Worm (Caenorhabditis elegans) whole organism, L4/young adult: ENCODE results near the gene C15F1.2.
A peak's percentile ranks its signal among the peaks of the same experiment; 100 is the strongest.
"Not testable (repeated sequence)": the region's sequence is repeated elsewhere in the genome, so short reads cannot be mapped to it uniquely, and the experiment has no call there.

Source experiments
- W03F9.2 ChIP-seq: fragments of 150-350 bp; optimal IDR thresholded peaks from 2 replicates; lab custom pipeline; 2014; ENCODE audit warnings: missing biosample characterization, missing genetic modification characterization
- dao-5 ChIP-seq: sonication (generic microtip); optimal IDR thresholded peaks from 2 replicates; lab custom pipeline; 2016; ENCODE audit warnings: missing genotype, missing genetic modification characterization, moderate library complexity, missing compliant biosample characterization
- him-1 ChIP-seq: sonication (generic microtip); optimal IDR thresholded peaks from 2 replicates; lab custom pipeline; 2016; ENCODE audit warnings: missing genotype, missing genetic modification reagents, missing genetic modification characterization, missing compliant biosample characterization

Gene C15F1.2

ce11 chrII:6958136-6958535, 21.6 kb upstream of the C15F1.2 start:
- no peak for TF ChIP-seq W03F9.2 (tag; lab: Kevin White, UChicago)
- no peak for TF ChIP-seq him-1 (tag; lab: Kevin White, UChicago)
- TF ChIP-seq dao-5, result no peak

DNA sequence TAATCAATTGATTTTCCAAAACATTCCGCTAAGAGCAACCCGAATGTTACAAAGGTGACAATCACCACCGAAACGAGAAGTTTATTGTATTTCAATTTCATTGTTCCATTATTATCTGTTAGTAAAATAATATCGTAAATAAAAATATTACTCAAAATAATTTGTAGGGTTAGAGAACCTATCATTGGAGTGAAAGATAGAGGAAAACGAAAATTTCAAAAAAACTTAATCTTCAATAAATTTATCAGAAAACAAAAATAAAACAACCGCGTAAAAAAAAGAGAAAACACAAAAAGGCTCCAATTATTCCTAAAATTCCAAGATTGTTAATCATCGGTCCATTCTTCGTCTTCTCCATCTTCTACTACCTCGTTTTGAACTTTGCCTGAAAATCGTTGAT, 14.2 kb upstream of the C15F1.2 start, which contains the start of gene tra-2:
Gene tra-2, minus strand, starts transcription at position 101 of the 400 bp plus-strand sequence.
- TF ChIP-seq him-1 (tag; lab: Kevin White, UChicago) (no peak), dao-5 (no peak), W03F9.2 (tag; lab: Kevin White, UChicago) (no peak)

ce11 chrII:6967618-6968017, 12.1 kb upstream of the C15F1.2 start, which contains the start of gene eif-2Bgamma:
eif-2Bgamma (minus strand) TSS chrII:6967648.
- no peak for TF ChIP-seq him-1 (tag; lab: Kevin White, UChicago)
- TF ChIP-seq dao-5, result no peak
- TF ChIP-seq W03F9.2 (tag; lab: Kevin White, UChicago), result no peak

ce11 chrII:6968191-6968675, 11.5 kb upstream of the C15F1.2 start:
- TF ChIP-seq W03F9.2 (tag; lab: Kevin White, UChicago), result no peak
- no peak for TF ChIP-seq him-1 (tag; lab: Kevin White, UChicago)
- TF ChIP-seq dao-5, result no peak

- no peak for TF ChIP-seq dao-5
- no peak for TF ChIP-seq W03F9.2 (tag; lab: Kevin White, UChicago)
- TF ChIP-seq him-1 (tag; lab: Kevin White, UChicago), result no peak
Measured at ce11 chrII:6970515-6970914, 9.2 kb upstream of the C15F1.2 start, which contains the start of gene C15F1.5. C15F1.5 (minus strand) TSS chrII:6970615.

ce11 chrII:6972185-6972737, 7.5 kb upstream of the C15F1.2 start, which contains the start of gene art-1:
art-1 (minus strand) TSS chrII:6972235.
- TF ChIP-seq dao-5 (no peak), W03F9.2 (tag; lab: Kevin White, UChicago) (no peak), him-1 (tag; lab: Kevin White, UChicago) (no peak)

- no peak for TF ChIP-seq him-1 (tag; lab: Kevin White, UChicago)
- no peak for TF ChIP-seq dao-5
- TF ChIP-seq W03F9.2 (tag; lab: Kevin White, UChicago), result no peak
Measured at ce11 chrII:6973501-6973900, 6.3 kb upstream of the C15F1.2 start, which contains the start of gene sod-1. sod-1 (minus strand) TSS chrII:6973887.

ce11 chrII:6974011-6974410, 5.7 kb upstream of the C15F1.2 start:
- peak; percentile 24 for TF ChIP-seq W03F9.2 (tag; lab: Kevin White, UChicago)
- TF ChIP-seq him-1 (tag; lab: Kevin White, UChicago), result no peak

DNA sequence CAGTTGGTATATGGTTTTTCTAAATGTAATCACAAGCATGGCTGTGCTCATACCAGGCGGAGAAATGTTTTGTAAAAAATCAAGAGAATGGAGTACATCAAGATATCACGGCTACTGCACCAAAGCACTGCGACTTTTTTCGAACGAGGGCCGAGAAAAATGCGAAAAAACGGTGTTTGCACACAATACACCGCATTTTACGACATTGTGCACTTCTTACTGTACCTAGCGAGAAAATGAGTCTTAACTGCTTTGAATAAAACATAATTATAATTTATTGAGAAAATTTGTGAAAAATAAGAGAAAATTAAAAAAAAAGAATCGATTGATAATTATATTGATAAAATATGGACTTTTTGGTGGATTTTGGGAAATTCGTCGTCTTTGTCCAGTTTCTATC, 4.0 kb upstream of the C15F1.2 start:
- no peak for TF ChIP-seq dao-5
- no peak for TF ChIP-seq him-1 (tag; lab: Kevin White, UChicago)
- no peak for TF ChIP-seq W03F9.2 (tag; lab: Kevin White, UChicago)

ce11 chrII:6977732-6978131, 2.0 kb upstream of the C15F1.2 start, which contains the start of gene C15F1.8:
C15F1.8 (minus strand) TSS chrII:6977832.
- not testable (repeated sequence) for TF ChIP-seq him-1 (tag; lab: Kevin White, UChicago); W03F9.2 (tag; lab: Kevin White, UChicago); dao-5

- TF ChIP-seq him-1 (tag; lab: Kevin White, UChicago) (no peak), W03F9.2 (tag; lab: Kevin White, UChicago) (no peak), dao-5 (no peak)
Measured at ce11 chrII:6978908-6979307, 845 bp upstream of the C15F1.2 start.

DNA sequence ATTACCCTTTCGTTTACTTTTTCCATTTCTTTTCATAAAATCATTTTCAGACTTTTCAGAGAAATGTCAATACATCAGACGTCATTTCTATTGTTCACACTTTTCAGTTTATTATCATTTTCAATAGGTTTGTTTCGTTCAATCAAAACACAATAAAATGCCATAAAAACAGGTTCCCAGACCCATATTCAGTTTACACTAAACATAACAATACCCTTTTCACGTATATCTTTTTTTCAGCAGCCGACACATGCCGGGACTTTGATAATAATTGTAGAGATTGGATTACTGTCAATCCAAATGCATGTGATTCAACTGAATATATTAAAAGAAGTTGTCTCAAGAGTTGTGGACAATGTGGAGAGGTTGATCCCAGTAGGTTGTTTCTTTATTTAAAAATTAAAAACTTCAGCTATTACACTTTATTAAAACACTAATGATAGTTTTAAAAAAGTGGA, 10.1 kb downstream of the C15F1.2 start, which contains the start of gene C15F1.1:
Gene C15F1.1, plus strand, starts transcription at position 51 of the 458 bp plus-strand sequence.
- TF ChIP-seq him-1 (tag; lab: Kevin White, UChicago), result no peak
- no peak for TF ChIP-seq W03F9.2 (tag; lab: Kevin White, UChicago)
- TF ChIP-seq dao-5, result no peak

DNA sequence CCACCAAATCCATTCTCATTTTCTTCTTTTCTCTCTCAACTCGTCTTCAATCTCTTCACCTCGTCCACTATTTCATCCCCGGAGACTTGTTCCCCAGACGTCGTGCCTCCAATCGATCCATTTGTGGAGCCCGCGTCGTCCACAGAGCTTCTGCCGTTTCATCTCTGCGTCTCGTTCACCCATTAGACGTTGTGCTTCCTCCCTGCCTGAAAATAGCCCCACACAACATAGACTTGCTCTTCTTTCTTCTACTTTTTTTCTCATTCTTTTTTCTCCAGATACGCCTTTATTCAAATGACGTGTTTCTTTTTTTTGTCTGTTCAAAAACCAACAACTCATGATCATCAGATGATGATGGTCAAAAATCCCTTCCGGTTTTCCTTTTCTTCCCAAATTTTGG, 13.2 kb downstream of the C15F1.2 start:
- TF ChIP-seq him-1 (tag; lab: Kevin White, UChicago) (peak; percentile 95), W03F9.2 (tag; lab: Kevin White, UChicago) (no peak)

DNA sequence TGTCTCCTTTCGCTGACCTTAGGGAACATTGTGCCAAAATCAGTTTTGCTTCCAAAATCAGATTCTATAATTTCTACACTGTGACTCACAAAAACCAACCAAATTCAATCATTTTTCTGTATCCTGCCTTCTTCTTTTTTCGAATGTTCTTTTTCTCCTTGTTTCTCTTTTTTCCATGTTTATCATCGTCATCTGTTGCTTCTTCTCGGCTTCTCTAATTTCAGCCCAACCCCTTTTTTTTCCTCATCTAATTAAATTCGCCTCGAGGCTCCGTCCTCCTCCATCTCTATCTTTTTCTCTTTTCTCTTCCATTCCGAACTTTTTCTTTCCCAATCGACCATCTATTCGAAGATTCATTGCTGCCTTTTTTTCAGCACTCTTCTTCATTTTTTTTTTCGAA, 14.9 kb downstream of the C15F1.2 start, which contains the start of gene unc-104:
Gene unc-104, plus strand, starts transcription at position 311 of the 400 bp plus-strand sequence.
- TF ChIP-seq dao-5 (no peak), him-1 (tag; lab: Kevin White, UChicago) (no peak), W03F9.2 (tag; lab: Kevin White, UChicago) (no peak)
